Worm (Caenorhabditis elegans) whole organism, L3 larva: ENCODE data around the gene C23H4.6.

Experiments used
- R02D3.7 ChIP-seq: fragments of 150-350 bp; optimal IDR thresholded peaks from 2 replicates; lab custom pipeline; 2014; ENCODE audit warnings: missing biosample characterization, missing genetic modification characterization
- ZK546.5 ChIP-seq: sonication (generic microtip); optimal IDR thresholded peaks from 2 replicates; lab custom pipeline; 2017; ENCODE audit warnings: missing biosample characterization, missing genetic modification characterization
- aly-2 ChIP-seq: fragments of 150-350 bp; optimal IDR thresholded peaks from 2 replicates; lab custom pipeline; 2014; ENCODE audit warnings: missing biosample characterization, missing genetic modification characterization
- ceh-16 ChIP-seq: sonication (generic microtip); optimal IDR thresholded peaks from 2 replicates; lab custom pipeline; 2017; ENCODE audit warnings: missing biosample characterization, missing genetic modification characterization
- ceh-28 ChIP-seq: fragments of 150-350 bp; optimal IDR thresholded peaks from 2 replicates; lab custom pipeline; 2014; ENCODE audit warnings: missing biosample characterization, missing genetic modification reagents, missing genetic modification characterization
- ceh-9 ChIP-seq: sonication (generic microtip); optimal IDR thresholded peaks from 2 replicates; lab custom pipeline; 2018; ENCODE audit warnings: missing biosample characterization, missing genetic modification characterization
- egl-27 ChIP-seq: sonication (generic microtip); optimal IDR thresholded peaks from 4 replicates; lab custom pipeline; 2017; ENCODE audit warnings: missing biosample characterization, missing genetic modification reagents, missing genetic modification characterization
- egl-5 ChIP-seq: fragments of 150-350 bp; optimal IDR thresholded peaks from 2 replicates; lab custom pipeline; 2017; ENCODE audit warnings: missing biosample characterization, missing genetic modification reagents, missing genetic modification characterization, inconsistent platforms
- elt-1 ChIP-seq: fragments of 150-350 bp; optimal IDR thresholded peaks from 2 replicates; lab custom pipeline; 2014; ENCODE audit warnings: missing biosample characterization, missing genetic modification characterization
- elt-2 ChIP-seq: sonication (generic microtip); optimal IDR thresholded peaks from 2 replicates; lab custom pipeline; 2016; ENCODE audit warnings: missing genetic modification reagents, mild to moderate bottlenecking, missing genetic modification characterization, missing compliant biosample characterization
- elt-3 ChIP-seq, 3 experiments: fragments of 150-350 bp in 1 of 3; sonication (generic microtip) in 2 of 3; optimal IDR thresholded peaks; 2 replicates in 2 of 3; 4 replicates in 1 of 3; lab custom pipeline; 2014 to 2017; ENCODE audit warnings: missing biosample characterization in 3 of 3, missing genetic modification characterization in 3 of 3
- eor-1 ChIP-seq, 2 experiments: fragments of 150-350 bp; optimal IDR thresholded peaks; 2 replicates each; lab custom pipeline; 2014 to 2018; ENCODE audit warnings: missing biosample characterization in 2 of 2, missing genetic modification characterization in 2 of 2
- fkh-10 ChIP-seq: sonication (generic microtip); optimal IDR thresholded peaks from 2 replicates; lab custom pipeline; 2017; ENCODE audit warnings: missing biosample characterization, missing genetic modification reagents, missing genetic modification characterization
- fkh-2 ChIP-seq: fragments of 150-350 bp; optimal IDR thresholded peaks from 2 replicates; lab custom pipeline; 2014; ENCODE audit warnings: missing biosample characterization, missing genetic modification reagents, missing genetic modification characterization
- jun-1 ChIP-seq: fragments of 150-350 bp; optimal IDR thresholded peaks from 2 replicates; lab custom pipeline; 2014; ENCODE audit warnings: missing biosample characterization, missing genetic modification reagents, missing genetic modification characterization
- lin-15B ChIP-seq: fragments of 150-350 bp; optimal IDR thresholded peaks from 2 replicates; lab custom pipeline; 2014; ENCODE audit warnings: missing biosample characterization, missing genetic modification characterization
- lin-39 ChIP-seq: fragments of 150-350 bp; optimal IDR thresholded peaks from 2 replicates; lab custom pipeline; 2018; ENCODE audit warnings: missing biosample characterization, missing genetic modification reagents, missing genetic modification characterization
- lsy-12 ChIP-seq: sonication (generic microtip); optimal IDR thresholded peaks from 2 replicates; lab custom pipeline; 2016; ENCODE audit warnings: mild to moderate bottlenecking, missing genetic modification characterization, missing compliant biosample characterization
- mdl-1 ChIP-seq: fragments of 150-350 bp; optimal IDR thresholded peaks from 2 replicates; lab custom pipeline; 2014; ENCODE audit warnings: missing biosample characterization, missing genetic modification characterization
- nfya-1 ChIP-seq: sonication (generic microtip); optimal IDR thresholded peaks from 2 replicates; lab custom pipeline; 2017; ENCODE audit warnings: missing genetic modification characterization, mild to moderate bottlenecking, missing compliant biosample characterization, antibody characterized with exemption, moderate library complexity; ENCODE audit not compliant: insufficient read depth
- nhr-11 ChIP-seq: fragments of 150-350 bp; optimal IDR thresholded peaks from 2 replicates; lab custom pipeline; 2014; ENCODE audit warnings: missing biosample characterization, missing genetic modification characterization
- nhr-23 ChIP-seq: fragments of 150-350 bp; optimal IDR thresholded peaks from 2 replicates; lab custom pipeline; 2014; ENCODE audit warnings: missing biosample characterization, missing genetic modification reagents, missing genetic modification characterization
- nhr-25 ChIP-seq: sonication (generic microtip); optimal IDR thresholded peaks from 2 replicates; lab custom pipeline; 2017; ENCODE audit warnings: missing biosample characterization, missing genetic modification characterization
- nhr-28 ChIP-seq: fragments of 150-350 bp; optimal IDR thresholded peaks from 2 replicates; lab custom pipeline; 2014; ENCODE audit warnings: missing biosample characterization, missing genetic modification characterization
- nhr-67 ChIP-seq: fragments of 150-350 bp; optimal IDR thresholded peaks from 2 replicates; lab custom pipeline; 2014; ENCODE audit warnings: missing biosample characterization, missing genetic modification characterization
- nhr-76 ChIP-seq: fragments of 150-350 bp; sonication (generic microtip); optimal IDR thresholded peaks from 5 replicates; lab custom pipeline; 2014; ENCODE audit warnings: missing biosample characterization, missing genetic modification characterization
- nhr-77 ChIP-seq: fragments of 150-350 bp; optimal IDR thresholded peaks from 2 replicates; lab custom pipeline; 2014; ENCODE audit warnings: missing biosample characterization, missing genetic modification characterization
- pqm-1 ChIP-seq: fragments of 150-350 bp; optimal IDR thresholded peaks from 2 replicates; lab custom pipeline; 2017; ENCODE audit warnings: missing biosample characterization, missing genetic modification characterization, inconsistent platforms
- sea-2 ChIP-seq: fragments of 150-350 bp; sonication (generic microtip); optimal IDR thresholded peaks from 4 replicates; lab custom pipeline; 2014; ENCODE audit warnings: missing biosample characterization, missing genetic modification reagents, missing genetic modification characterization
- snpc-4 ChIP-seq: fragments of 150-350 bp; optimal IDR thresholded peaks from 2 replicates; lab custom pipeline; 2014; ENCODE audit warnings: missing biosample characterization, missing genetic modification characterization
- unc-39 ChIP-seq: sonication (generic microtip); optimal IDR thresholded peaks from 4 replicates; lab custom pipeline; 2017; ENCODE audit warnings: missing biosample characterization, missing genetic modification characterization
- unc-62 ChIP-seq: fragments of 150-350 bp; sonication (generic microtip); optimal IDR thresholded peaks from 4 replicates; lab custom pipeline; 2014; ENCODE audit warnings: missing biosample characterization, missing genetic modification reagents, missing genetic modification characterization
- ztf-4 ChIP-seq: fragments of 150-350 bp; optimal IDR thresholded peaks from 2 replicates; lab custom pipeline; 2014; ENCODE audit warnings: missing biosample characterization, missing genetic modification characterization

The C23H4.6 gene

DNA sequence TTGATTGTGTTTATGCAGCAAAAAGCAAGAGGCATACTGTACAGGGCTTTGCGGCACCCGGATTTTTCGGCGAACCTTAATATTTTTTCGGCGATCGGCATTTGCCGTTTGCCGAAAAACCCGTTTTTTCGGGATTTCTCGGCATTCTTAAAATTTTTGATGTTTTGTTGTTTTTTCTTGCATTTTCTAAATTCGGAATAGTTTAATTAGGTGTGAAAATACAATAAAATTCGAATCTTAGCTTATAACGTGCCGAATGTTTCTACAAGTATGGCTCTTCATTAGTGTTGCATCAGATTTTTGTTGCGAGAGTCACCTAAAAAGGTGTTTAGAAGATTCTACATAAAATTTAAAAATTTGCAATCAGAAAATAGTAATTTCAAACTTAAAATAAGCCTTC, 40.2 kb downstream of the C23H4.6 start, which contains the start of gene C04B4.6:
Gene C04B4.6, minus strand, starts transcription at position 101 of the 400 bp plus-strand sequence.
- TF ChIP-seq egl-5 (no peak), snpc-4 (no peak), nhr-23 (tag; lab: Kevin White, UChicago) (no peak), elt-3 (tag; optimal IDR thresholded peaks at IDR 0.05; lab: Kevin White, UChicago) (no peak), sea-2 (GFP tag; lab: Kevin White, UChicago) (no peak), elt-2 (tag; lab: Kevin White, UChicago) (no peak)

DNA sequence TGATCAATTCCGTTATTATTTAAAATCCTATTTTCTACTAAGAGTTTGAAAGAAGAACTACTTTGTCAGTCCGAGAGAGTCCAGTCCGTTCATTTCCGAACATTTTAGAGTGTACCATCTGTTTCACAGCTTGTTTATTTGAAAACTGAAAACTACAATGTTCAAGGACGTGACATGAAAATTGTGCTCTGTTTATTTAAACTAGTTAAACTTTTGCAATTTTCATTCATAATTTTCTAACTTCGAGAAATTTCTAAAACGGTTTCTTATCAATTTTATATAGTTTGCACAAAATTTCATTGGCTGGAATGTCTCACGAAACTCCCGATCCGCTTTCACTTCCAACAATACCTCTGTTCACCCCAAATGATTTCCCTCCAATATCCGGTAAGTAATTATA, 45.1 kb downstream of the C23H4.6 start, which contains the start of gene C04B4.1:
Gene C04B4.1, plus strand, starts transcription at position 301 of the 400 bp plus-strand sequence.
- TF ChIP-seq R02D3.7 (tag; lab: Kevin White, UChicago) (no peak), nhr-25 (no peak), ceh-28 (tag; lab: Kevin White, UChicago) (no peak), eor-1 (tag; optimal IDR thresholded peaks at IDR 0.05; lab: Kevin White, UChicago) (no peak), fkh-2 (tag; lab: Kevin White, UChicago) (no peak), nfya-1 (tag; lab: Kevin White, UChicago) (no peak)

DNA sequence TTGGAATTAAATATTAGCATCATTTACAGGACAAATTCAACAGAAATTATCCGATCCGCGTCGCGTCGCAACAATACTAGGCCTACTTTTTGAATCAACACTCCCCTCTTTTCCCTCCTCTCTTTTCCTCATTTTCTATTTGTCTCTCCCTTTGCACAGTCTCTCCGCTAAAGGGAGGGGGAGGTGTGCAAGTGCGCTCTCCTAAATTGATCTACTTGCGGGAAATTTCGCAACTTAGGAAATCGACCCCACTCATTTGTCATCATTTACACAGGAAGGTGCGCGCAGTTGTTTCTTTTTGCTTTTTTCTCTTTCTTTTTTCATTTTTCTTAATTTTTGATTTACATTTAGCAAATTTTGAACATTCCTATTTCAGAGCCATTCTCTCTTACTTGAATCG, 47.5 kb downstream of the C23H4.6 start, which contains the start of gene C04B4.2:
Gene C04B4.2, plus strand, starts transcription at position 371 of the 400 bp plus-strand sequence.
- TF ChIP-seq nhr-76 (tag; lab: Kevin White, UChicago) = no peak
- TF ChIP-seq fkh-2 (tag; lab: Kevin White, UChicago) = no peak
- TF ChIP-seq elt-1 (tag; lab: Kevin White, UChicago) = no peak
- TF ChIP-seq nfya-1 (tag; lab: Kevin White, UChicago) = no peak
- TF ChIP-seq nhr-77 (tag; lab: Kevin White, UChicago) = no peak
- TF ChIP-seq egl-27 = no peak
- no peak for TF ChIP-seq ZK546.5 (tag; lab: Kevin White, UChicago)
- TF ChIP-seq aly-2 (tag; lab: Kevin White, UChicago) = no peak
- TF ChIP-seq nhr-11 (tag; lab: Kevin White, UChicago) = no peak
- no peak for TF ChIP-seq mdl-1
- TF ChIP-seq, all 47 proteins: peak for 0

- TF ChIP-seq ztf-4 (tag; lab: Kevin White, UChicago) (no peak), ceh-9 (no peak), elt-2 (tag; lab: Kevin White, UChicago) (no peak), nhr-11 (tag; lab: Kevin White, UChicago) (no peak), unc-62 (no peak), lin-15B (tag; lab: Kevin White, UChicago) (no peak), ceh-16 (tag; lab: Kevin White, UChicago) (no peak), fkh-10 (GFP tag; lab: Kevin White, UChicago) (no peak), fkh-2 (tag; lab: Kevin White, UChicago) (no peak), snpc-4 (no peak), nhr-23 (tag; lab: Kevin White, UChicago) (no peak)
- TF ChIP-seq, all 47 proteins: peak for 0
Observed at ce11 chrX:12284161-12284560, 48.8 kb downstream of the C23H4.6 start.

DNA sequence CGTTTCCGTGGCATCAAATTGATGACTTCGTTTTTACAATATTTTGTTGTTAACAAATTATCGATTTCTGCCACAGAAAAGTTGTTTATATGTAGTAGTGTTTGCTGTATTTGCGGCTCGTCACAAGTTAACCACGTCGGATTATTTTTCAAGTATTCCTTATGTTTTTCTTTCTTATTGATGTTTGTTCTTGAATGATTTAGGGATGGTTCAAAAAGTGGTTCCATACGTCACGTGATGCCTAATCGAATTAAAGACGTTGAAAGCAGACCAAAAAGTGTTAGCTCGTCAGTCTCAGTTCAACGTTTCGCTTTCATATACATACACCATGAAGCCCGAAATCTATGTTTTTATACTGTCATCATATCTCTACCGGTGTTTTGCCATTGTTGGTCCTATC, 50.1 kb downstream of the C23H4.6 start, which contains the start of gene lips-2:
Gene lips-2, plus strand, starts transcription at position 301 of the 400 bp plus-strand sequence.
- no peak for TF ChIP-seq R02D3.7 (tag; lab: Kevin White, UChicago)
- no peak for TF ChIP-seq egl-5
- no peak for TF ChIP-seq ceh-28 (tag; lab: Kevin White, UChicago)
- TF ChIP-seq unc-39 (tag; lab: Kevin White, UChicago) = no peak
- no peak for TF ChIP-seq nhr-11 (tag; lab: Kevin White, UChicago)
- no peak for TF ChIP-seq lin-39
- TF ChIP-seq egl-27 = no peak
- TF ChIP-seq pqm-1 (tag; lab: Kevin White, UChicago) = no peak
- TF ChIP-seq fkh-10 (GFP tag; lab: Kevin White, UChicago) = no peak
- no peak for TF ChIP-seq ceh-16 (tag; lab: Kevin White, UChicago)
- TF ChIP-seq nhr-67 (tag; lab: Kevin White, UChicago) = no peak
- no peak for TF ChIP-seq elt-3 (tag; optimal IDR thresholded peaks at IDR 0.05; lab: Kevin White, UChicago)
- TF ChIP-seq lsy-12 = no peak

DNA sequence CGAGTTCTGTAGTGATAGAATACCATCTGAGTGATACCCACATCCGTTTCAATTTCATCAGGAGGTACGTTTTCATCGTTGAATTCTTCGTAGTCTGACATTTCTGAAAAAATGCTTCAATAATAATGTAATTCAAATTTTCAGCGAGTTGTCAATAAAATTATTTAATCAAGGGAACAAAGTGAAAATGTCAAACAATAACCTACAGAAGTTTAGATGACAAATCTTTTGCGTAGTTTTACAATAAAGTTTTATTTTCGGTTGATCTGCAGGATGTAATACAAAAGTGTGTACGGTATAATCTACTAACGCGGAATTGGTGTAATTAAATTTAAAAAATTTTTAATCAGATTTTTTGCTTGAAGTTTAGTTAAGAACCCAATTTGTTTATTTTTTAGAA, 52.8 kb downstream of the C23H4.6 start, which contains the start of gene C04B4.5:
Gene C04B4.5, minus strand, starts transcription at position 101 of the 400 bp plus-strand sequence.
- no peak for TF ChIP-seq jun-1 (tag; lab: Kevin White, UChicago)
- no peak for TF ChIP-seq fkh-10 (GFP tag; lab: Kevin White, UChicago)
- no peak for TF ChIP-seq elt-2 (tag; lab: Kevin White, UChicago)
- TF ChIP-seq lin-15B (tag; lab: Kevin White, UChicago) = no peak
- no peak for TF ChIP-seq nhr-28 (tag; lab: Kevin White, UChicago)
- no peak for TF ChIP-seq lsy-12
- TF ChIP-seq ceh-28 (tag; lab: Kevin White, UChicago) = no peak
